Worm (Caenorhabditis elegans) whole organism, early embryonic: ENCODE measurements around the gene srx-65.

Experiments
- B0310.2 ChIP-seq: sonication (generic microtip); optimal IDR thresholded peaks from 2 replicates; lab custom pipeline; 2016; ENCODE audit warnings: mild to moderate bottlenecking, missing genetic modification characterization, missing compliant biosample characterization
- aly-1 ChIP-seq: sonication (generic microtip); optimal IDR thresholded peaks from 2 replicates; lab custom pipeline; 2016; ENCODE audit warnings: missing genetic modification characterization, missing compliant biosample characterization
- ama-1 ChIP-seq: fragments of 150-350 bp; optimal IDR thresholded peaks from 2 replicates; lab custom pipeline; 2014
- ceh-13 ChIP-seq: fragments of 200-800 bp; sonication (Bioruptor generic); optimal IDR thresholded peaks from 2 replicates; lab custom pipeline; 2018; ENCODE audit warnings: mild to moderate bottlenecking, missing genetic modification characterization, missing compliant biosample characterization
- ets-7 ChIP-seq: sonication (generic microtip); optimal IDR thresholded peaks from 2 replicates; lab custom pipeline; 2016; ENCODE audit warnings: missing genotype, missing genetic modification characterization, missing compliant biosample characterization
- flt-1 ChIP-seq: fragments of 200-800 bp; sonication (Bioruptor generic); IDR thresholded peaks from 2 replicates; pipeline ENCODE4 v1.3.6; 2022; ENCODE audit warnings: missing genetic modification characterization, missing compliant biosample characterization
- hmbx-1 ChIP-seq: sonication (generic microtip); optimal IDR thresholded peaks from 2 replicates; lab custom pipeline; 2016; ENCODE audit warnings: mild to moderate bottlenecking, missing genetic modification characterization, missing compliant biosample characterization
- hmg-4 ChIP-seq: fragments of 200-800 bp; sonication (Bioruptor generic); optimal IDR thresholded peaks from 2 replicates; lab custom pipeline; 2018; ENCODE audit warnings: mild to moderate bottlenecking, missing genetic modification characterization, missing compliant biosample characterization
- pes-1 ChIP-seq: fragments of 200-800 bp; sonication (Bioruptor generic); IDR thresholded peaks from 2 replicates; pipeline ENCODE4 v1.3.6; 2022; ENCODE audit warnings: missing genetic modification reagents, missing genetic modification characterization, missing compliant biosample characterization
- scrt-1 ChIP-seq: fragments of 200-800 bp; sonication (Bioruptor generic); IDR thresholded peaks from 2 replicates; pipeline ENCODE4 v1.3.6; 2022; ENCODE audit warnings: missing genetic modification characterization, missing compliant biosample characterization
- sea-1 ChIP-seq: fragments of 200-800 bp; sonication (Bioruptor generic); conservative IDR thresholded peaks from 2 replicates; pipeline ENCODE4 v1.3.6; 2022; ENCODE audit warnings: missing genetic modification characterization, missing compliant biosample characterization
- tbx-11 ChIP-seq: fragments of 200-800 bp; sonication (Bioruptor generic); IDR thresholded peaks from 2 replicates; pipeline ENCODE4 v1.3.6; 2022; ENCODE audit warnings: missing genetic modification characterization, missing compliant biosample characterization
- tbx-37 ChIP-seq: fragments of 200-800 bp; sonication (Bioruptor generic); conservative IDR thresholded peaks from 2 replicates; pipeline ENCODE4 v1.3.6; 2022; ENCODE audit warnings: missing genetic modification reagents, missing genetic modification characterization, missing compliant biosample characterization
- tra-4 ChIP-seq: sonication (generic microtip); optimal IDR thresholded peaks from 2 replicates; lab custom pipeline; 2017; ENCODE audit warnings: missing genetic modification characterization, missing compliant biosample characterization

- TF ChIP-seq ama-1 (no peak), flt-1 (GFP tag; lab: Robert Waterston, UW) (no peak), ceh-13 (GFP tag; lab: Kevin White, UChicago) (no peak), tra-4 (tag; lab: Kevin White, UChicago) (no peak), tbx-11 (GFP tag; lab: Robert Waterston, UW) (no peak), ets-7 (tag; lab: Kevin White, UChicago) (no peak), tbx-37 (GFP tag; lab: Robert Waterston, UW) (no peak), hmbx-1 (tag; lab: Kevin White, UChicago) (no peak), scrt-1 (GFP tag; lab: Robert Waterston, UW) (no peak), hmg-4 (GFP tag; lab: Kevin White, UChicago) (no peak), sea-1 (no peak), pes-1 (GFP tag; lab: Robert Waterston, UW) (no peak), aly-1 (tag; lab: Kevin White, UChicago) (no peak), B0310.2 (no peak)
These were observed 2.4 kb upstream of the srx-65 start, which contains the start of gene srx-66 for ce11 chrV:3919289-3919688.
